Fruit fly (Drosophila melanogaster) whole organism, embryonic: ENCODE results near the gene CG4645.

Experiments used
- C15 ChIP-seq: fragments of 200-800 bp; sonication (Bioruptor generic); IDR thresholded peaks from 3 replicates; pipeline ENCODE4 v1.3.6; 2022; ENCODE audit warnings: missing biosample characterization, missing genetic modification characterization
- CG10209 ChIP-seq: fragments of 200-800 bp; sonication (Bioruptor generic); optimal IDR thresholded peaks from 3 replicates; lab custom pipeline; 2017; ENCODE audit warnings: missing biosample characterization, mild to moderate bottlenecking, missing genetic modification characterization, missing genetic modification reagents
- CG11696 ChIP-seq: fragments of 200-800 bp; sonication (Bioruptor generic); IDR thresholded peaks from 2 replicates; pipeline ENCODE4 v1.3.6; 2022; ENCODE audit warnings: missing biosample characterization, missing genetic modification characterization
- CG12236 ChIP-seq: fragments of 200-800 bp; sonication (Bioruptor generic); optimal IDR thresholded peaks from 2 replicates; lab custom pipeline; 2016; ENCODE audit warnings: missing biosample characterization, missing genetic modification characterization
- CG1233 ChIP-seq: fragments of 200-800 bp; sonication (Bioruptor generic); optimal IDR thresholded peaks from 4 replicates; lab custom pipeline; 2018; ENCODE audit warnings: missing biosample characterization, mild to moderate bottlenecking, missing genetic modification characterization
- CG15011 ChIP-seq: fragments of 200-800 bp; sonication (Bioruptor generic); optimal IDR thresholded peaks from 3 replicates; lab custom pipeline; 2018; ENCODE audit warnings: missing biosample characterization, mild to moderate bottlenecking, missing genetic modification characterization
- CG15514 ChIP-seq: fragments of 200-800 bp; sonication (Bioruptor generic); optimal IDR thresholded peaks from 3 replicates; lab custom pipeline; 2017; ENCODE audit warnings: missing biosample characterization, missing genetic modification characterization, mild to moderate bottlenecking, moderate library complexity, missing genetic modification reagents
- CG1603 ChIP-seq: fragments of 200-800 bp; sonication (Bioruptor generic); optimal IDR thresholded peaks from 2 replicates; lab custom pipeline; 2019; ENCODE audit warnings: missing biosample characterization, mild to moderate bottlenecking, missing genetic modification characterization, moderate library complexity
- CG2129 ChIP-seq: fragments of 200-800 bp; sonication (Bioruptor generic); IDR thresholded peaks from 2 replicates; pipeline ENCODE4 v1.3.6; 2022; ENCODE audit warnings: missing biosample characterization, missing genetic modification characterization; ENCODE audit not compliant: partially characterized antibody
- CG2712 ChIP-seq: fragments of 200-800 bp; optimal IDR thresholded peaks from 3 replicates; lab custom pipeline; 2019; ENCODE audit warnings: missing biosample characterization, mild to moderate bottlenecking, missing genetic modification characterization, moderate library complexity
- CG30431 ChIP-seq: fragments of 200-800 bp; sonication (Bioruptor generic); optimal IDR thresholded peaks from 2 replicates; lab custom pipeline; 2017; ENCODE audit warnings: missing biosample characterization, missing genetic modification characterization
- CG31441 ChIP-seq: fragments of 200-800 bp; sonication (Bioruptor generic); IDR thresholded peaks from 2 replicates; pipeline ENCODE4 v1.3.6; 2022; ENCODE audit warnings: missing biosample characterization, missing genetic modification characterization
- CG3281 ChIP-seq: fragments of 200-800 bp; sonication (Bioruptor generic); optimal IDR thresholded peaks from 3 replicates; lab custom pipeline; 2017; ENCODE audit warnings: missing biosample characterization, mild to moderate bottlenecking, missing genetic modification characterization
- CG42726 ChIP-seq: fragments of 200-800 bp; sonication (Bioruptor generic); IDR thresholded peaks from 2 replicates; pipeline ENCODE4 v1.3.6; 2022; ENCODE audit warnings: missing biosample characterization, missing genetic modification characterization; ENCODE audit not compliant: partially characterized antibody
- CG4404 ChIP-seq: fragments of 200-800 bp; sonication (Bioruptor generic); IDR thresholded peaks from 2 replicates; pipeline ENCODE4 v1.3.6; 2022; ENCODE audit warnings: missing biosample characterization, missing genetic modification characterization
- CG8290 ChIP-seq, 3 experiments: fragments of 200-800 bp; sonication (Bioruptor generic); optimal IDR thresholded peaks; 2 replicates each; lab custom pipeline; 2016 to 2019; ENCODE audit warnings: missing biosample characterization in 3 of 3, missing genetic modification characterization in 3 of 3, mild to moderate bottlenecking in 2 of 3, moderate library complexity in 1 of 3
- CG8388 ChIP-seq: fragments of 200-800 bp; sonication (Bioruptor generic); optimal IDR thresholded peaks from 2 replicates; lab custom pipeline; 2019; ENCODE audit warnings: missing biosample characterization, mild to moderate bottlenecking, missing genetic modification characterization, moderate library complexity
- CG8765 ChIP-seq: fragments of 200-800 bp; sonication (Bioruptor generic); IDR thresholded peaks from 2 replicates; pipeline ENCODE4 v1.3.6; 2022; ENCODE audit warnings: missing biosample characterization, missing genetic modification characterization
- Eip74EF ChIP-seq, 2 experiments: fragments of 200-800 bp in 1 of 2; fragments of >200 bp in 1 of 2; sonication (Bioruptor generic) in 1 of 2; optimal IDR thresholded peaks; 2 replicates each; lab custom pipeline; 2017 to 2019; ENCODE audit warnings: missing biosample characterization in 2 of 2, missing genetic modification characterization in 2 of 2, mild to moderate bottlenecking in 1 of 2, moderate library complexity in 1 of 2
- HLH3B ChIP-seq: fragments of 200-800 bp; sonication (Bioruptor generic); IDR thresholded peaks from 2 replicates; pipeline ENCODE4 v1.3.6; 2022; ENCODE audit warnings: missing biosample characterization, missing genetic modification characterization
- HLH54F ChIP-seq: fragments of 200-800 bp; sonication (Bioruptor generic); optimal IDR thresholded peaks from 3 replicates; lab custom pipeline; 2016; ENCODE audit warnings: missing biosample characterization, missing genetic modification characterization
- HLHmδ ChIP-seq: fragments of 200-800 bp; sonication (Bioruptor generic); optimal IDR thresholded peaks from 2 replicates; lab custom pipeline; 2018; ENCODE audit warnings: missing biosample characterization, mild to moderate bottlenecking, missing genetic modification characterization, moderate library complexity
- Hr51 ChIP-seq, 2 experiments: fragments of 200-800 bp; sonication (Bioruptor generic); optimal IDR thresholded peaks; 2 replicates in 1 of 2; 3 replicates in 1 of 2; lab custom pipeline; 2016 to 2018; ENCODE audit warnings: missing biosample characterization in 2 of 2, missing genetic modification characterization in 2 of 2, mild to moderate bottlenecking in 1 of 2, moderate library complexity in 1 of 2
- Lim3 ChIP-seq: fragments of 200-800 bp; sonication (Bioruptor generic); IDR thresholded peaks from 2 replicates; pipeline ENCODE4 v1.3.6; 2022; ENCODE audit warnings: missing biosample characterization, missing genetic modification characterization
- NK7.1 ChIP-seq: fragments of 200-800 bp; sonication (Bioruptor generic); optimal IDR thresholded peaks from 3 replicates; lab custom pipeline; 2016; ENCODE audit warnings: missing biosample characterization, missing genetic modification characterization
- Nf-YA ChIP-seq: fragments of 200-800 bp; sonication (Bioruptor generic); IDR thresholded peaks from 2 replicates; pipeline ENCODE4 v1.3.6; 2022; ENCODE audit warnings: missing biosample characterization, missing genetic modification characterization
- Oli ChIP-seq: fragments of 200-800 bp; sonication (Bioruptor generic); optimal IDR thresholded peaks from 2 replicates; lab custom pipeline; 2018; ENCODE audit warnings: missing biosample characterization, mild to moderate bottlenecking, missing genetic modification characterization, moderate library complexity
- TFAM ChIP-seq: fragments of 200-800 bp; sonication (Bioruptor generic); optimal IDR thresholded peaks from 2 replicates; lab custom pipeline; 2017; ENCODE audit warnings: missing biosample characterization, missing genetic modification characterization, inconsistent platforms
- ash1 ChIP-seq: fragments of 200-800 bp; sonication (Bioruptor generic); optimal IDR thresholded peaks from 2 replicates; lab custom pipeline; 2018; ENCODE audit warnings: missing biosample characterization, mild to moderate bottlenecking, missing genetic modification characterization
- az2 ChIP-seq: fragments of 200-800 bp; sonication (Bioruptor generic); optimal IDR thresholded peaks from 3 replicates; lab custom pipeline; 2016; ENCODE audit warnings: missing biosample characterization, missing genetic modification characterization
- br ChIP-seq: fragments of >200 bp; optimal IDR thresholded peaks from 2 replicates; lab custom pipeline; 2017
- crc ChIP-seq: fragments of 200-800 bp; sonication (Bioruptor generic); optimal IDR thresholded peaks from 2 replicates; lab custom pipeline; 2016; ENCODE audit warnings: missing biosample characterization, missing genetic modification characterization
- dan ChIP-seq: fragments of 200-800 bp; sonication (Bioruptor generic); IDR thresholded peaks from 2 replicates; pipeline ENCODE4 v1.3.6; 2022; ENCODE audit warnings: missing biosample characterization, missing genetic modification characterization
- ems ChIP-seq: fragments of 200-800 bp; sonication (Bioruptor generic); optimal IDR thresholded peaks from 3 replicates; lab custom pipeline; 2016; ENCODE audit warnings: missing biosample characterization, missing genetic modification characterization
- ftz-f1 ChIP-seq: fragments of 200-800 bp; sonication (Bioruptor generic); optimal IDR thresholded peaks from 2 replicates; lab custom pipeline; 2016; ENCODE audit warnings: missing biosample characterization, missing genetic modification characterization
- gce ChIP-seq: fragments of 200-800 bp; sonication (Bioruptor generic); IDR thresholded peaks from 3 replicates; pipeline ENCODE4 v1.3.6; 2022; ENCODE audit warnings: missing biosample characterization, missing genetic modification characterization
- grau ChIP-seq: fragments of 200-800 bp; optimal IDR thresholded peaks from 3 replicates; lab custom pipeline; 2019; ENCODE audit warnings: missing biosample characterization, mild to moderate bottlenecking, missing genetic modification characterization, moderate library complexity
- hb ChIP-seq: fragments of 200-800 bp; sonication (Bioruptor generic); IDR thresholded peaks from 3 replicates; pipeline ENCODE4 v1.3.6; 2022; ENCODE audit warnings: missing biosample characterization, missing genetic modification characterization; ENCODE audit not compliant: partially characterized antibody
- lab ChIP-seq: fragments of 200-800 bp; sonication (Bioruptor generic); optimal IDR thresholded peaks from 3 replicates; lab custom pipeline; 2017; ENCODE audit warnings: missing biosample characterization, missing genetic modification characterization, mild to moderate bottlenecking, moderate library complexity, missing genetic modification reagents
- lbe ChIP-seq: fragments of 200-800 bp; sonication (Bioruptor generic); optimal IDR thresholded peaks from 2 replicates; lab custom pipeline; 2016; ENCODE audit warnings: missing biosample characterization, mild to moderate bottlenecking, missing genetic modification characterization
- prd ChIP-seq, 3 experiments: fragments of >200 bp in 2 of 3; fragments of 200-800 bp in 1 of 3; sonication (Bioruptor generic) in 1 of 3; optimal IDR thresholded peaks in 2 of 3; IDR thresholded peaks in 1 of 3; 2 replicates in 2 of 3; 3 replicates in 1 of 3; pipeline versions ENCODE4 v1.3.6 to Lab custom; 2017 to 2022; ENCODE audit warnings: missing biosample characterization in 1 of 3, missing genetic modification characterization in 1 of 3
- pzg ChIP-seq: fragments of 200-800 bp; sonication (Bioruptor generic); optimal IDR thresholded peaks from 3 replicates; lab custom pipeline; 2018; ENCODE audit warnings: missing biosample characterization, mild to moderate bottlenecking, missing genetic modification characterization, moderate library complexity
- slbo ChIP-seq: fragments of 200-800 bp; sonication (Bioruptor generic); IDR thresholded peaks from 2 replicates; pipeline ENCODE4 v1.3.6; 2022; ENCODE audit warnings: missing biosample characterization, missing genetic modification characterization
- slp2 ChIP-seq: fragments of 200-800 bp; sonication (Bioruptor generic); optimal IDR thresholded peaks from 2 replicates; lab custom pipeline; 2016; ENCODE audit warnings: missing biosample characterization, missing genetic modification characterization
- sqz ChIP-seq: fragments of 200-800 bp; sonication (Bioruptor generic); optimal IDR thresholded peaks from 3 replicates; lab custom pipeline; 2018; ENCODE audit warnings: missing biosample characterization, mild to moderate bottlenecking, missing genetic modification characterization
- ttk ChIP-seq: fragments of 200-800 bp; sonication (Bioruptor generic); IDR thresholded peaks from 2 replicates; pipeline ENCODE4 v2.1.2; 2022; ENCODE audit warnings: missing biosample characterization, missing genetic modification characterization
- unpg ChIP-seq: fragments of 200-800 bp; sonication (Bioruptor generic); optimal IDR thresholded peaks from 3 replicates; lab custom pipeline; 2018; ENCODE audit warnings: missing biosample characterization, mild to moderate bottlenecking, missing genetic modification characterization, moderate library complexity
- wor ChIP-seq: fragments of 200-800 bp; sonication (Bioruptor generic); IDR thresholded peaks from 2 replicates; pipeline ENCODE4 v1.3.6; 2022; ENCODE audit warnings: missing biosample characterization, missing genetic modification characterization
- zfh1 ChIP-seq: fragments of 200-800 bp; sonication (Bioruptor generic); IDR thresholded peaks from 3 replicates; pipeline ENCODE4 v1.3.6; 2022; ENCODE audit warnings: missing biosample characterization, missing genetic modification characterization

CG4645 gene

DNA sequence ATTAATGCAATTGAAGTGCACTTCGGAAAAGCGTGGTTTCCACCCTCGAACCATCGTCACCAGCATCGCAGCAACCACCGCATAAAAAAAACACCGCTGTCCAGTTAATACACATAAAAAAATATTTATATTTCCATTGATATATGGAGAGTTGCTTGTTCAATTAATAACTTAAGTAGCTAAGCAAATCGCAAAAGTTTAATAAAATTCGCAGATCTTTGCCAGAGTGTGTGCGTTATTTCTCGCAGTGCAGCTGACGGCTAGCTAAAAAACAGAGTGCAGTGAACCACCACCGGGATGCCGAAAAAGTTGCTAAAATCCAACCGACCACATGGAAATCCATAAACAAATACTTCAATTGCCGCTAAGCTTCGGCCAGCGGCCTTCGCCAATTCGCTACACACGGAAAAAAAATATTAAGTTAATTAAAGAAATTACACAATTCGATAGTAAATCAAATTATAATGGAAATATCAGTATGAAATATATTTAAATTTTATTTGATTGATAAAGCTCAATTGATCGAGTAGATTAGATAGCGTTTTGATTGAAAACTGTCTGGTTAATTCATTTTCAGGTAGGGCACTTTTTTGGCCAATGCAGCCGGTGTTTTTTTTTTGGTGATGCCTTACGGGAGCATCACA lies 13.6 kb downstream of the CG4645 start (continued):
- peak; percentile 26; the same call in 1 of the 2 replicates for TF ChIP-seq slbo (GFP tag; lab: Robert Waterston, UW)
- TF ChIP-seq CG12236 (GFP tag; lab: Kevin White, UChicago) = no peak
- TF ChIP-seq pzg (GFP tag; lab: Kevin White, UChicago) = no peak
- no peak for TF ChIP-seq CG8290 (GFP tag; optimal IDR thresholded peaks at IDR 0.05; lab: Kevin White, UChicago)
- TF ChIP-seq CG8290 (tag; optimal IDR thresholded peaks at IDR 0.05; lab: Kevin White, UChicago) = no peak
- 0 out of 3 replicates have a peak, but pooled peaks have one; percentile 20 for TF ChIP-seq gce (GFP tag; lab: Robert Waterston, UW)
- no peak for TF ChIP-seq CG15514 (GFP tag; lab: Kevin White, UChicago)
- no peak for TF ChIP-seq CG15011 (GFP tag; lab: Kevin White, UChicago)
- no peak for TF ChIP-seq Lim3
- TF ChIP-seq HLH3B (GFP tag; lab: Robert Waterston, UW) = 0 out of 2 replicates have a peak, but pooled peaks have one; percentile 41
- no peak for TF ChIP-seq CG8765
- TF ChIP-seq crc (GFP tag; lab: Kevin White, UChicago) = no peak
- peak; percentile 23 for TF ChIP-seq az2 (GFP tag; lab: Kevin White, UChicago)
- peak; percentile 50 for TF ChIP-seq lab (GFP tag; lab: Kevin White, UChicago)
- TF ChIP-seq Hr51 (GFP tag; optimal IDR thresholded peaks at IDR 0.05; lab: Kevin White, UChicago) = peak in 1 of 2 experiments; percentile 28
- TF ChIP-seq CG11696 = no peak
- TF ChIP-seq CG8388 (GFP tag; lab: Kevin White, UChicago) = peak; percentile 30
- TF ChIP-seq wor (GFP tag; lab: Robert Waterston, UW) = no peak
- peak; percentile 33 for TF ChIP-seq Oli
- no peak for TF ChIP-seq TFAM (GFP tag; lab: Kevin White, UChicago)
- TF ChIP-seq CG30431 (GFP tag; lab: Kevin White, UChicago) = peak; percentile 18
- TF ChIP-seq ttk (GFP tag; lab: Robert Waterston, UW) = no peak
- no peak for TF ChIP-seq hb
- no peak for TF ChIP-seq dan (GFP tag; lab: Robert Waterston, UW)
- TF ChIP-seq prd (optimal IDR thresholded peaks at IDR 0.05; lab: Kevin White, UChicago) = no peak
- peak; percentile 45; the same call in 1 of the 3 replicates for TF ChIP-seq prd (GFP tag; IDR thresholded peaks at IDR 0.05; lab: Robert Waterston, UW)
- TF ChIP-seq C15 = no peak
- TF ChIP-seq CG42726 (GFP tag; lab: Robert Waterston, UW) = no peak
- no peak for TF ChIP-seq br (lab: Kevin White, UChicago)
- TF ChIP-seq CG3281 = no peak
- no peak for TF ChIP-seq ftz-f1 (GFP tag; lab: Kevin White, UChicago)
- peak; percentile 19 for TF ChIP-seq CG10209 (GFP tag; lab: Kevin White, UChicago)
- TF ChIP-seq Eip74EF (GFP tag; optimal IDR thresholded peaks at IDR 0.05; lab: Kevin White, UChicago) = no peak
- TF ChIP-seq CG1603 (tag; lab: Kevin White, UChicago) = peak; percentile 45
- no peak for TF ChIP-seq CG4404 (GFP tag; lab: Robert Waterston, UW)
- peak; percentile 72 for TF ChIP-seq sqz (GFP tag; lab: Kevin White, UChicago)
- no peak for TF ChIP-seq lbe (GFP tag; lab: Kevin White, UChicago)
- TF ChIP-seq CG31441 (GFP tag; lab: Robert Waterston, UW) = peak; percentile 37
- no peak for TF ChIP-seq Nf-YA (GFP tag; lab: Robert Waterston, UW)
- peak; percentile 43 for TF ChIP-seq CG2712
- TF ChIP-seq NK7.1 (GFP tag; lab: Kevin White, UChicago) = no peak
- TF ChIP-seq CG2129 (GFP tag; lab: Robert Waterston, UW) = no peak
- no peak for TF ChIP-seq ash1 (GFP tag; lab: Kevin White, UChicago)
- no peak for TF ChIP-seq slp2 (GFP tag; lab: Kevin White, UChicago)
- no peak for TF ChIP-seq CG1233
- no peak for TF ChIP-seq HLHmδ (GFP tag; lab: Kevin White, UChicago)
- TF ChIP-seq grau = peak; percentile 31
- TF ChIP-seq ems = no peak
- TF ChIP-seq HLH54F (GFP tag; lab: Kevin White, UChicago) = no peak
- no peak; the same call in 2 of the 3 replicates for TF ChIP-seq zfh1 (GFP tag; lab: Robert Waterston, UW)
- TF ChIP-seq unpg = peak; percentile 33
